Fruit fly (Drosophila melanogaster) whole organism, embryonic: ENCODE results near the gene Mvl.

Source experiments
- ATbp ChIP-seq: fragments of 200-800 bp; sonication (Bioruptor generic); optimal IDR thresholded peaks from 2 replicates; lab custom pipeline; 2017; ENCODE audit warnings: missing biosample characterization, mild to moderate bottlenecking, missing genetic modification characterization, missing genetic modification reagents
- Abd-B ChIP-seq: fragments of 200-800 bp; sonication (Bioruptor generic); optimal IDR thresholded peaks from 2 replicates; lab custom pipeline; 2018; ENCODE audit warnings: missing biosample characterization, mild to moderate bottlenecking, missing genetic modification characterization, moderate library complexity
- Adf1 ChIP-seq: fragments of 200-800 bp; sonication (Bioruptor generic); IDR thresholded peaks from 2 replicates; pipeline ENCODE4 v1.3.6; 2022; ENCODE audit warnings: missing biosample characterization, missing genetic modification characterization
- Aef1 ChIP-seq: fragments of 200-800 bp; sonication (Bioruptor generic); IDR thresholded peaks from 3 replicates; pipeline ENCODE4 v1.3.6; 2022; ENCODE audit warnings: missing biosample characterization, missing genetic modification characterization
- CG11085 ChIP-seq: fragments of 200-800 bp; sonication (Bioruptor generic); IDR thresholded peaks from 2 replicates; pipeline ENCODE4 v1.3.6; 2022; ENCODE audit warnings: missing biosample characterization, missing genetic modification characterization
- CG12155 ChIP-seq: fragments of 200-800 bp; sonication (Bioruptor generic); optimal IDR thresholded peaks from 3 replicates; lab custom pipeline; 2016; ENCODE audit warnings: missing biosample characterization, missing genetic modification characterization
- CG1602 ChIP-seq: fragments of 200-800 bp; sonication (Bioruptor generic); optimal IDR thresholded peaks from 3 replicates; lab custom pipeline; 2016; ENCODE audit warnings: missing biosample characterization, missing genetic modification characterization
- CG17359 ChIP-seq: fragments of 200-800 bp; sonication (Bioruptor generic); optimal IDR thresholded peaks from 3 replicates; lab custom pipeline; 2018; ENCODE audit warnings: missing biosample characterization, mild to moderate bottlenecking, missing genetic modification characterization, moderate library complexity
- CG17568 ChIP-seq: fragments of 200-800 bp; sonication (Bioruptor generic); optimal IDR thresholded peaks from 2 replicates; lab custom pipeline; 2018; ENCODE audit warnings: missing biosample characterization, mild to moderate bottlenecking, missing genetic modification characterization, moderate library complexity
- CG18619 ChIP-seq: fragments of 200-800 bp; sonication (Bioruptor generic); optimal IDR thresholded peaks from 3 replicates; lab custom pipeline; 2017; ENCODE audit warnings: missing biosample characterization, mild to moderate bottlenecking, missing genetic modification characterization
- CG2129 ChIP-seq: fragments of 200-800 bp; sonication (Bioruptor generic); IDR thresholded peaks from 2 replicates; pipeline ENCODE4 v1.3.6; 2022; ENCODE audit warnings: missing biosample characterization, missing genetic modification characterization; ENCODE audit not compliant: partially characterized antibody
- CG2199 ChIP-seq: fragments of 200-800 bp; sonication (Bioruptor generic); IDR thresholded peaks from 3 replicates; pipeline ENCODE4 v1.3.6; 2022; ENCODE audit warnings: missing biosample characterization, missing genetic modification characterization
- CG32767 ChIP-seq: fragments of 200-800 bp; sonication (Bioruptor generic); IDR thresholded peaks from 2 replicates; pipeline ENCODE4 v1.3.6; 2022; ENCODE audit warnings: missing biosample characterization, missing genetic modification characterization
- CG4820 ChIP-seq: fragments of 200-800 bp; sonication (Bioruptor generic); optimal IDR thresholded peaks from 3 replicates; lab custom pipeline; 2016; ENCODE audit warnings: missing biosample characterization, missing genetic modification characterization
- CG5245 ChIP-seq: fragments of 200-800 bp; sonication (Bioruptor generic); optimal IDR thresholded peaks from 3 replicates; lab custom pipeline; 2016; ENCODE audit warnings: missing biosample characterization, missing genetic modification characterization
- CG6689 ChIP-seq: fragments of 200-800 bp; sonication (Bioruptor generic); IDR thresholded peaks from 2 replicates; pipeline ENCODE4 v1.3.6; 2022; ENCODE audit warnings: missing biosample characterization, missing genetic modification characterization
- CG7556 ChIP-seq: fragments of 200-800 bp; sonication (Bioruptor generic); optimal IDR thresholded peaks from 2 replicates; lab custom pipeline; 2017; ENCODE audit warnings: missing biosample characterization, mild to moderate bottlenecking, missing genetic modification characterization
- CG8290 ChIP-seq, 3 experiments: fragments of 200-800 bp; sonication (Bioruptor generic); optimal IDR thresholded peaks; 2 replicates each; lab custom pipeline; 2016 to 2019; ENCODE audit warnings: missing biosample characterization in 3 of 3, missing genetic modification characterization in 3 of 3, mild to moderate bottlenecking in 2 of 3, moderate library complexity in 1 of 3
- CG8359 ChIP-seq: fragments of 200-800 bp; sonication (Bioruptor generic); optimal IDR thresholded peaks from 2 replicates; lab custom pipeline; 2017; ENCODE audit warnings: missing biosample characterization, mild to moderate bottlenecking, missing genetic modification characterization, borderline replicate concordance
- CG8944 ChIP-seq: fragments of 200-800 bp; sonication (Bioruptor generic); optimal IDR thresholded peaks from 3 replicates; lab custom pipeline; 2016; ENCODE audit warnings: missing biosample characterization, missing genetic modification characterization
- CG9609 ChIP-seq: fragments of 200-800 bp; sonication (Bioruptor generic); optimal IDR thresholded peaks from 3 replicates; lab custom pipeline; 2016; ENCODE audit warnings: missing biosample characterization, missing genetic modification characterization
- Chrac-16 ChIP-seq: fragments of 200-800 bp; sonication (Bioruptor generic); optimal IDR thresholded peaks from 3 replicates; lab custom pipeline; 2016; ENCODE audit warnings: missing biosample characterization, missing genetic modification characterization
- CrebB ChIP-seq: fragments of 200-800 bp; sonication (Bioruptor generic); optimal IDR thresholded peaks from 3 replicates; lab custom pipeline; 2018; ENCODE audit warnings: missing biosample characterization, mild to moderate bottlenecking, missing genetic modification characterization
- D19B ChIP-seq: fragments of 200-800 bp; sonication (Bioruptor generic); optimal IDR thresholded peaks from 2 replicates; lab custom pipeline; 2017; ENCODE audit warnings: missing biosample characterization, mild to moderate bottlenecking, missing genetic modification characterization
- Gug ChIP-seq: fragments of 200-800 bp; sonication (Bioruptor generic); IDR thresholded peaks from 4 replicates; pipeline ENCODE4 v1.3.6; 2022; ENCODE audit warnings: missing biosample characterization, missing genetic modification characterization
- Hand ChIP-seq: fragments of 200-800 bp; sonication (Bioruptor generic); optimal IDR thresholded peaks from 2 replicates; lab custom pipeline; 2017; ENCODE audit warnings: mild to moderate bottlenecking, missing biosample characterization, missing genetic modification reagents, missing genetic modification characterization
- NC2α ChIP-seq: fragments of 200-800 bp; sonication (Bioruptor generic); optimal IDR thresholded peaks from 2 replicates; lab custom pipeline; 2016; ENCODE audit warnings: missing biosample characterization, missing genetic modification characterization
- Optix ChIP-seq: fragments of 200-800 bp; sonication (Bioruptor generic); IDR thresholded peaks from 3 replicates; pipeline ENCODE4 v1.3.6; 2022; ENCODE audit warnings: missing biosample characterization, missing genetic modification characterization
- Sox102F ChIP-seq: fragments of 200-800 bp; sonication (Bioruptor generic); optimal IDR thresholded peaks from 2 replicates; lab custom pipeline; 2018; ENCODE audit warnings: missing biosample characterization, mild to moderate bottlenecking, missing genetic modification characterization, moderate library complexity
- TFAM ChIP-seq: fragments of 200-800 bp; sonication (Bioruptor generic); optimal IDR thresholded peaks from 2 replicates; lab custom pipeline; 2017; ENCODE audit warnings: missing biosample characterization, missing genetic modification characterization, inconsistent platforms
- Trl ChIP-seq, 3 experiments: fragments of >200 bp in 2 of 3; fragments of 200-800 bp in 1 of 3; sonication (Bioruptor generic) in 1 of 3; optimal IDR thresholded peaks; 2 replicates in 1 of 3; 3 replicates in 2 of 3; lab custom pipeline; 2016 to 2017; ENCODE audit warnings: missing biosample characterization in 1 of 3, missing genetic modification characterization in 1 of 3
- abd-A ChIP-seq: fragments of 200-800 bp; sonication (Bioruptor generic); optimal IDR thresholded peaks from 3 replicates; lab custom pipeline; 2019; ENCODE audit warnings: missing biosample characterization, mild to moderate bottlenecking, missing genetic modification characterization, moderate library complexity
- ara ChIP-seq: fragments of 200-800 bp; sonication (Bioruptor generic); IDR thresholded peaks from 2 replicates; pipeline ENCODE4 v1.3.6; 2022; ENCODE audit warnings: missing biosample characterization, missing genetic modification characterization
- bigmax ChIP-seq: fragments of 200-800 bp; sonication (Bioruptor generic); optimal IDR thresholded peaks from 2 replicates; lab custom pipeline; 2018; ENCODE audit warnings: missing biosample characterization, mild to moderate bottlenecking, missing genetic modification characterization
- croc ChIP-seq: fragments of 200-800 bp; sonication (Bioruptor generic); conservative IDR thresholded peaks from 3 replicates; pipeline ENCODE4 v1.3.6; 2022; ENCODE audit warnings: missing biosample characterization, missing genetic modification characterization
- da ChIP-seq: fragments of 200-800 bp; sonication (Bioruptor generic); optimal IDR thresholded peaks from 2 replicates; lab custom pipeline; 2016; ENCODE audit warnings: missing biosample characterization, missing genetic modification characterization
- esg ChIP-seq: fragments of 200-800 bp; sonication (Bioruptor generic); conservative IDR thresholded peaks from 2 replicates; pipeline ENCODE4 v1.3.6; 2022; ENCODE audit warnings: missing biosample characterization, missing genetic modification characterization
- fru ChIP-seq: fragments of >200 bp; optimal IDR thresholded peaks from 2 replicates; lab custom pipeline; 2017
- gcm ChIP-seq: fragments of 200-800 bp; sonication (Bioruptor generic); optimal IDR thresholded peaks from 2 replicates; lab custom pipeline; 2019; ENCODE audit warnings: missing biosample characterization, mild to moderate bottlenecking, missing genetic modification characterization, moderate library complexity
- kah ChIP-seq: fragments of 200-800 bp; sonication (Bioruptor generic); optimal IDR thresholded peaks from 2 replicates; lab custom pipeline; 2018; ENCODE audit warnings: missing biosample characterization, mild to moderate bottlenecking, missing genetic modification characterization
- lola ChIP-seq, 3 experiments: fragments of >200 bp in 2 of 3; fragments of 200-800 bp in 1 of 3; sonication (Bioruptor generic) in 1 of 3; optimal IDR thresholded peaks; 2 replicates each; lab custom pipeline; 2017 to 2019; ENCODE audit warnings: missing biosample characterization in 3 of 3, missing genetic modification characterization in 3 of 3, mild to moderate bottlenecking in 1 of 3, moderate library complexity in 1 of 3
- mirr ChIP-seq: fragments of 200-800 bp; sonication (Bioruptor generic); optimal IDR thresholded peaks from 3 replicates; lab custom pipeline; 2018; ENCODE audit warnings: missing biosample characterization, mild to moderate bottlenecking, missing genetic modification characterization
- nmo ChIP-seq: fragments of 200-800 bp; sonication (Bioruptor generic); optimal IDR thresholded peaks from 2 replicates; lab custom pipeline; 2018; ENCODE audit warnings: missing biosample characterization, mild to moderate bottlenecking, missing genetic modification characterization, moderate library complexity
- rib ChIP-seq: fragments of 200-800 bp; sonication (Bioruptor generic); IDR thresholded peaks from 2 replicates; pipeline ENCODE4 v1.3.6; 2022; ENCODE audit warnings: missing biosample characterization, missing genetic modification characterization
- salm ChIP-seq: fragments of 200-800 bp; sonication (Bioruptor generic); optimal IDR thresholded peaks from 2 replicates; lab custom pipeline; 2018; ENCODE audit warnings: missing biosample characterization, mild to moderate bottlenecking, missing genetic modification characterization
- sens-2 ChIP-seq: fragments of 200-800 bp; sonication (Bioruptor generic); IDR thresholded peaks from 2 replicates; pipeline ENCODE4 v1.3.6; 2022; ENCODE audit warnings: missing biosample characterization, missing genetic modification characterization
- seq ChIP-seq: fragments of 200-800 bp; sonication (Bioruptor generic); IDR thresholded peaks from 2 replicates; pipeline ENCODE4 v1.3.6; 2022; ENCODE audit warnings: missing biosample characterization, missing genetic modification characterization
- shn ChIP-seq: fragments of 200-800 bp; sonication (Bioruptor generic); optimal IDR thresholded peaks from 3 replicates; lab custom pipeline; 2016; ENCODE audit warnings: missing biosample characterization, missing genetic modification characterization
- ssp ChIP-seq: fragments of 200-800 bp; sonication (Bioruptor generic); IDR thresholded peaks from 2 replicates; pipeline ENCODE4 v1.3.6; 2022; ENCODE audit warnings: missing biosample characterization, missing genetic modification characterization
- sug ChIP-seq: fragments of 200-800 bp; optimal IDR thresholded peaks from 2 replicates; lab custom pipeline; 2019; ENCODE audit warnings: missing biosample characterization, mild to moderate bottlenecking, missing genetic modification characterization, moderate library complexity
- zen2 ChIP-seq: fragments of 200-800 bp; sonication (Bioruptor generic); IDR thresholded peaks from 3 replicates; pipeline ENCODE4 v1.3.6; 2022; ENCODE audit warnings: missing biosample characterization, missing genetic modification characterization; ENCODE audit not compliant: partially characterized antibody

Mvl gene

dm6 chr3R:21017464-21018080, 43.0 kb downstream of the Mvl start, which contains the start of gene Rlip (continued):
- TF ChIP-seq Aef1 (GFP tag; lab: Robert Waterston, UW) (peak; percentile 38), zen2 (GFP tag; lab: Robert Waterston, UW) (peak; percentile 48), CG2129 (GFP tag; lab: Robert Waterston, UW) (no peak), rib (GFP tag; lab: Robert Waterston, UW) (no peak), Hand (GFP tag; lab: Kevin White, UChicago) (no peak), esg (GFP tag; lab: Robert Waterston, UW) (peak; percentile 41; the same call in 1 of the 2 replicates), croc (GFP tag; lab: Robert Waterston, UW) (0 out of 3 replicates have a peak, but pooled peaks have one; percentile 14), Abd-B (peak; percentile 48), CG6689 (GFP tag; lab: Robert Waterston, UW) (no peak), CG1602 (GFP tag; lab: Kevin White, UChicago) (peak; percentile 15), CG17359 (peak; percentile 24), CG17568 (no peak), Gug (GFP tag; lab: Robert Waterston, UW) (peak; percentile 55; the same call in 2 of the 4 replicates), Sox102F (GFP tag; lab: Kevin White, UChicago) (peak; percentile 34), TFAM (GFP tag; lab: Kevin White, UChicago) (no peak), abd-A (tag; lab: Kevin White, UChicago) (no peak), seq (no peak), CG8944 (GFP tag; lab: Kevin White, UChicago) (peak; percentile 60), CG8359 (GFP tag; lab: Kevin White, UChicago) (no peak), nmo (GFP tag; lab: Kevin White, UChicago) (peak; percentile 55), fru (no peak), sens-2 (no peak), shn (GFP tag; lab: Kevin White, UChicago) (peak; percentile 32), ssp (peak; percentile 60), CrebB (no peak), CG11085 (0 out of 2 replicates have a peak, but pooled peaks have one; percentile 42), CG7556 (no peak), CG12155 (GFP tag; lab: Kevin White, UChicago) (peak; percentile 25), gcm (GFP tag; lab: Kevin White, UChicago) (no peak), Optix (GFP tag; lab: Robert Waterston, UW) (no peak), NC2α (no peak), mirr (GFP tag; lab: Kevin White, UChicago) (peak; percentile 4), CG2199 (GFP tag; lab: Robert Waterston, UW) (peak; percentile 86), D19B (GFP tag; lab: Kevin White, UChicago) (no peak), bigmax (no peak), kah (GFP tag; lab: Kevin White, UChicago) (no peak), CG4820 (GFP tag; lab: Kevin White, UChicago) (peak; percentile 47), CG9609 (GFP tag; lab: Kevin White, UChicago) (peak; percentile 55)

- TF ChIP-seq lola (GFP tag; optimal IDR thresholded peaks at IDR 0.05; lab: Kevin White, UChicago) (no peak), CG8290 (GFP tag; optimal IDR thresholded peaks at IDR 0.05; lab: Kevin White, UChicago) (no peak), CG8290 (tag; optimal IDR thresholded peaks at IDR 0.05; lab: Kevin White, UChicago) (peak in 1 of 2 experiments; percentile 12), CG5245 (no peak), Adf1 (GFP tag; lab: Robert Waterston, UW) (0 out of 2 replicates have a peak, but pooled peaks have one; percentile 30), Chrac-16 (no peak), sug (tag; lab: Kevin White, UChicago) (no peak), Trl (optimal IDR thresholded peaks at IDR 0.05; lab: Kevin White, UChicago) (no peak), Trl (GFP tag; optimal IDR thresholded peaks at IDR 0.05; lab: Kevin White, UChicago) (no peak), salm (tag; lab: Kevin White, UChicago) (no peak), da (GFP tag; lab: Kevin White, UChicago) (no peak), CG32767 (GFP tag; lab: Robert Waterston, UW) (no peak), ATbp (GFP tag; lab: Kevin White, UChicago) (peak; percentile 32), CG18619 (GFP tag; lab: Kevin White, UChicago) (no peak), seq (peak; percentile 32; the same call in 1 of the 2 replicates), ara (GFP tag; lab: Robert Waterston, UW) (no peak)
Measured at dm6 chr3R:21015636-21016035, 45.0 kb downstream of the Mvl start, which contains the start of gene CG5697. TSS of gene CG5697 (plus strand) at chr3R:21015949.
